Worm (Caenorhabditis elegans) whole organism, L1 larva: ENCODE results near the gene R03G8.6.
A peak's percentile ranks its signal among the peaks of the same experiment; 100 is the strongest.

Experiments used
- C04F5.9 ChIP-seq: sonication (generic microtip); optimal IDR thresholded peaks from 2 replicates; lab custom pipeline; 2016; ENCODE audit warnings: missing genetic modification characterization, missing compliant biosample characterization
- C16A3.4 ChIP-seq: fragments of 150-350 bp; optimal IDR thresholded peaks from 2 replicates; lab custom pipeline; 2014; ENCODE audit warnings: missing biosample characterization, missing genetic modification characterization
- F16B12.6 ChIP-seq: fragments of 150-350 bp; optimal IDR thresholded peaks from 2 replicates; lab custom pipeline; 2014; ENCODE audit warnings: missing biosample characterization, missing genetic modification characterization
- Y116A8C.19 ChIP-seq: sonication (generic microtip); optimal IDR thresholded peaks from 2 replicates; lab custom pipeline; 2016; ENCODE audit warnings: missing compliant biosample characterization, missing genetic modification characterization, borderline replicate concordance
- alr-1 ChIP-seq: fragments of 200-800 bp; sonication (Bioruptor generic); optimal IDR thresholded peaks from 2 replicates; lab custom pipeline; 2018; ENCODE audit warnings: borderline replicate concordance, mild to moderate bottlenecking, missing genetic modification characterization, missing compliant biosample characterization
- aly-2 ChIP-seq: fragments of 150-350 bp; optimal IDR thresholded peaks from 2 replicates; lab custom pipeline; 2014; ENCODE audit warnings: missing biosample characterization, missing genetic modification characterization
- ceh-63 ChIP-seq: fragments of 200-800 bp; sonication (Bioruptor generic); optimal IDR thresholded peaks from 2 replicates; lab custom pipeline; 2018; ENCODE audit warnings: mild to moderate bottlenecking, missing genetic modification characterization, missing compliant biosample characterization
- ceh-8 ChIP-seq: fragments of 200-800 bp; sonication (Bioruptor generic); optimal IDR thresholded peaks from 2 replicates; lab custom pipeline; 2018; ENCODE audit warnings: mild to moderate bottlenecking, missing genetic modification characterization, moderate library complexity, missing compliant biosample characterization
- ces-1 ChIP-seq: fragments of 150-350 bp; optimal IDR thresholded peaks from 2 replicates; lab custom pipeline; 2014; ENCODE audit warnings: missing biosample characterization, missing genetic modification reagents, missing genetic modification characterization
- dpl-1 ChIP-seq, 3 experiments: fragments of 150-350 bp in 2 of 3; sonication (generic microtip) in 1 of 3; optimal IDR thresholded peaks; 2 replicates each; lab custom pipeline; 2014 to 2017; ENCODE audit warnings: missing biosample characterization in 3 of 3, missing genetic modification characterization in 3 of 3, missing genetic modification reagents in 3 of 3
- dsc-1 ChIP-seq: sonication (generic microtip); optimal IDR thresholded peaks from 2 replicates; lab custom pipeline; 2016; ENCODE audit warnings: mild to moderate bottlenecking, missing genetic modification characterization, missing compliant biosample characterization
- efl-1 ChIP-seq, 4 experiments: fragments of 150-350 bp; optimal IDR thresholded peaks in 3 of 4; peaks in 1 of 4; 1 replicate in 1 of 4; 2 replicates in 3 of 4; lab custom pipeline; 2014; ENCODE audit warnings: missing biosample characterization in 2 of 4, missing genetic modification characterization in 2 of 4, missing genetic modification reagents in 2 of 4
- egl-13 ChIP-seq: sonication (generic microtip); optimal IDR thresholded peaks from 2 replicates; lab custom pipeline; 2016; ENCODE audit warnings: missing genotype, missing genetic modification reagents, missing genetic modification characterization, missing compliant biosample characterization
- elt-3 ChIP-seq, 6 experiments: fragments of 150-350 bp in 1 of 6; sonication (generic microtip); optimal IDR thresholded peaks; 2 replicates each; lab custom pipeline; 2017 to 2018; ENCODE audit warnings: missing biosample characterization in 6 of 6, missing genetic modification characterization in 6 of 6, inconsistent platforms in 1 of 6
- ets-5 ChIP-seq: fragments of 200-800 bp; sonication (Bioruptor generic); IDR thresholded peaks from 2 replicates; pipeline ENCODE4 v1.3.6; 2022; ENCODE audit warnings: missing genetic modification characterization, missing compliant biosample characterization
- fkh-10 ChIP-seq: sonication (generic microtip); optimal IDR thresholded peaks from 2 replicates; lab custom pipeline; 2017; ENCODE audit warnings: missing biosample characterization, missing genetic modification reagents, missing genetic modification characterization
- fkh-4 ChIP-seq: sonication (generic microtip); optimal IDR thresholded peaks from 2 replicates; lab custom pipeline; 2016; ENCODE audit warnings: missing compliant biosample characterization, missing genetic modification characterization, borderline replicate concordance
- fkh-8 ChIP-seq: sonication (generic microtip); optimal IDR thresholded peaks from 2 replicates; lab custom pipeline; 2016; ENCODE audit warnings: mild to moderate bottlenecking, missing genetic modification characterization, missing compliant biosample characterization
- fos-1 ChIP-seq: fragments of 150-350 bp; optimal IDR thresholded peaks from 2 replicates; lab custom pipeline; 2014; ENCODE audit warnings: missing biosample characterization, missing genetic modification characterization
- grh-1 ChIP-seq: fragments of 200-800 bp; sonication (Bioruptor generic); IDR thresholded peaks from 2 replicates; pipeline ENCODE4 v1.3.6; 2022; ENCODE audit warnings: missing genetic modification reagents, missing genetic modification characterization, missing compliant biosample characterization
- hlh-17 ChIP-seq: fragments of 200-800 bp; sonication (Bioruptor generic); optimal IDR thresholded peaks from 2 replicates; lab custom pipeline; 2018; ENCODE audit warnings: missing genetic modification characterization, mild to moderate bottlenecking, missing compliant biosample characterization, moderate library complexity, borderline replicate concordance
- isw-1 ChIP-seq: fragments of 200-800 bp; sonication (Bioruptor generic); IDR thresholded peaks from 2 replicates; pipeline ENCODE4 v1.3.6; 2022; ENCODE audit warnings: missing genetic modification characterization, missing compliant biosample characterization
- jun-1 ChIP-seq: fragments of 150-350 bp; optimal IDR thresholded peaks from 2 replicates; lab custom pipeline; 2014; ENCODE audit warnings: missing biosample characterization, missing genetic modification reagents, missing genetic modification characterization
- lin-14 ChIP-seq: fragments of 200-800 bp; sonication (Bioruptor generic); optimal IDR thresholded peaks from 2 replicates; lab custom pipeline; 2018; ENCODE audit warnings: mild to moderate bottlenecking, missing genetic modification characterization, moderate library complexity, missing compliant biosample characterization
- lin-35 ChIP-seq, 2 experiments: fragments of 150-350 bp; optimal IDR thresholded peaks; 2 replicates each; lab custom pipeline; 2014; ENCODE audit warnings: missing biosample characterization in 2 of 2, missing genetic modification characterization in 2 of 2, missing genetic modification reagents in 2 of 2
- lir-3 ChIP-seq: sonication (generic microtip); optimal IDR thresholded peaks from 2 replicates; lab custom pipeline; 2016; ENCODE audit warnings: mild to moderate bottlenecking, missing genetic modification characterization, moderate library complexity, missing compliant biosample characterization; ENCODE audit not compliant: poor library complexity
- lsy-2 ChIP-seq, 2 experiments: fragments of 150-350 bp; optimal IDR thresholded peaks; 2 replicates each; lab custom pipeline; 2014; ENCODE audit warnings: missing biosample characterization in 2 of 2, missing genetic modification characterization in 2 of 2
- nhr-11 ChIP-seq: fragments of 150-350 bp; optimal IDR thresholded peaks from 2 replicates; lab custom pipeline; 2014; ENCODE audit warnings: missing biosample characterization, missing genetic modification characterization
- nhr-12 ChIP-seq: sonication (generic microtip); optimal IDR thresholded peaks from 2 replicates; lab custom pipeline; 2017; ENCODE audit warnings: missing biosample characterization, missing genetic modification characterization
- nhr-20 ChIP-seq: sonication (generic microtip); optimal IDR thresholded peaks from 2 replicates; lab custom pipeline; 2016; ENCODE audit warnings: mild to moderate bottlenecking, missing genetic modification characterization, missing compliant biosample characterization
- nhr-28 ChIP-seq: fragments of 150-350 bp; optimal IDR thresholded peaks from 2 replicates; lab custom pipeline; 2014; ENCODE audit warnings: missing biosample characterization, missing genetic modification characterization
- nhr-77 ChIP-seq: fragments of 150-350 bp; optimal IDR thresholded peaks from 2 replicates; lab custom pipeline; 2014; ENCODE audit warnings: missing biosample characterization, missing genetic modification characterization
- nhr-84 ChIP-seq: sonication (generic microtip); optimal IDR thresholded peaks from 2 replicates; lab custom pipeline; 2017; ENCODE audit warnings: missing biosample characterization, missing genetic modification characterization
- nhr-90 ChIP-seq: sonication (generic microtip); optimal IDR thresholded peaks from 2 replicates; lab custom pipeline; 2016; ENCODE audit warnings: mild to moderate bottlenecking, missing genetic modification characterization, missing compliant biosample characterization; ENCODE audit not compliant: poor library complexity
- pax-3 ChIP-seq: fragments of 200-800 bp; sonication (Bioruptor generic); optimal IDR thresholded peaks from 2 replicates; lab custom pipeline; 2018; ENCODE audit warnings: mild to moderate bottlenecking, missing genetic modification characterization, moderate library complexity, missing compliant biosample characterization
- rnt-1 ChIP-seq: sonication (generic microtip); optimal IDR thresholded peaks from 2 replicates; lab custom pipeline; 2016; ENCODE audit warnings: mild to moderate bottlenecking, missing genetic modification characterization, moderate library complexity, missing compliant biosample characterization
- snpc-4 ChIP-seq: fragments of 150-350 bp; optimal IDR thresholded peaks from 2 replicates; lab custom pipeline; 2014; ENCODE audit warnings: missing biosample characterization, missing genetic modification characterization
- sox-4 ChIP-seq: sonication (generic microtip); optimal IDR thresholded peaks from 2 replicates; lab custom pipeline; 2016; ENCODE audit warnings: missing genetic modification characterization, missing compliant biosample characterization
- sptf-1 ChIP-seq: fragments of 150-350 bp; optimal IDR thresholded peaks from 2 replicates; lab custom pipeline; 2014; ENCODE audit warnings: missing biosample characterization, missing genetic modification characterization
- sup-37 ChIP-seq: fragments of 200-800 bp; sonication (Bioruptor generic); optimal IDR thresholded peaks from 2 replicates; lab custom pipeline; 2018; ENCODE audit warnings: mild to moderate bottlenecking, missing genetic modification characterization, missing compliant biosample characterization
- swsn-7 ChIP-seq: sonication (generic microtip); optimal IDR thresholded peaks from 2 replicates; lab custom pipeline; 2016; ENCODE audit warnings: missing genetic modification characterization, missing compliant biosample characterization
- tbx-2 ChIP-seq: sonication (generic microtip); optimal IDR thresholded peaks from 2 replicates; lab custom pipeline; 2016; ENCODE audit warnings: missing genetic modification characterization, missing compliant biosample characterization
- tlp-1 ChIP-seq: fragments of 150-350 bp; optimal IDR thresholded peaks from 2 replicates; lab custom pipeline; 2014; ENCODE audit warnings: missing biosample characterization, missing genetic modification characterization
- unc-130 ChIP-seq: fragments of 150-350 bp; optimal IDR thresholded peaks from 2 replicates; lab custom pipeline; 2017; ENCODE audit warnings: missing biosample characterization, missing genetic modification characterization, inconsistent platforms
- unc-62 ChIP-seq: fragments of 150-350 bp; optimal IDR thresholded peaks from 2 replicates; lab custom pipeline; 2014; ENCODE audit warnings: missing biosample characterization, missing genetic modification reagents, missing genetic modification characterization
- unc-98 ChIP-seq: fragments of 200-800 bp; sonication (Bioruptor generic); IDR thresholded peaks from 2 replicates; pipeline ENCODE4 v1.3.6; 2022; ENCODE audit warnings: missing genetic modification characterization, missing compliant biosample characterization
- vab-15 ChIP-seq: sonication (generic microtip); optimal IDR thresholded peaks from 2 replicates; lab custom pipeline; 2017; ENCODE audit warnings: missing genotype, mild to moderate bottlenecking, missing genetic modification characterization, missing compliant biosample characterization
- xbp-1 ChIP-seq: sonication (generic microtip); optimal IDR thresholded peaks from 2 replicates; lab custom pipeline; 2016; ENCODE audit warnings: missing genetic modification characterization, missing compliant biosample characterization
- zag-1 ChIP-seq: fragments of 150-350 bp; optimal IDR thresholded peaks from 2 replicates; lab custom pipeline; 2014; ENCODE audit warnings: missing biosample characterization, missing genetic modification characterization
- ztf-4 ChIP-seq: fragments of 150-350 bp; optimal IDR thresholded peaks from 2 replicates; lab custom pipeline; 2014; ENCODE audit warnings: missing biosample characterization, missing genetic modification characterization

The R03G8.6 gene

DNA sequence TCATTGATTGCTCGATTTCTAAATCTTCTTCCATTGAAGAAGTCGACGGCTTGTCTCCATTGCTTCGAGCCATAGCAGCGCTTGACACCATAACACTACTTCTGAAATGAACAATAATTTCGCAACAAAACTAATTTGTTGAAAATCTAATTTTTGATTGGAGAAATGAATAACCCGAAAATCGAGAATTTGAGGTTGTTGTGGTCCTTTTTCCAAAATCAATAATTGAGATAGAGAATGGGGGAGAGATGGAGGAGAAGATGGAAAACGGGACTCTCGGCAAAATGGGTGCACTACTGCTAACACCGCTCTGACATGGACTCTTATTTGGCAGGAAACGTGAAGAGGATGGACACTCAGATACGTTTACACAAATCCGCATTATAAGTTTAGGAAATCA is 21.9 kb upstream of the R03G8.6 start, which contains the start of gene snx-17:
snx-17 (minus strand) TSS at position 101 of the 400 bp plus-strand sequence.
- TF ChIP-seq fkh-8 (no peak), nhr-28 (tag; lab: Kevin White, UChicago) (no peak), nhr-90 (tag; lab: Kevin White, UChicago) (no peak)

DNA sequence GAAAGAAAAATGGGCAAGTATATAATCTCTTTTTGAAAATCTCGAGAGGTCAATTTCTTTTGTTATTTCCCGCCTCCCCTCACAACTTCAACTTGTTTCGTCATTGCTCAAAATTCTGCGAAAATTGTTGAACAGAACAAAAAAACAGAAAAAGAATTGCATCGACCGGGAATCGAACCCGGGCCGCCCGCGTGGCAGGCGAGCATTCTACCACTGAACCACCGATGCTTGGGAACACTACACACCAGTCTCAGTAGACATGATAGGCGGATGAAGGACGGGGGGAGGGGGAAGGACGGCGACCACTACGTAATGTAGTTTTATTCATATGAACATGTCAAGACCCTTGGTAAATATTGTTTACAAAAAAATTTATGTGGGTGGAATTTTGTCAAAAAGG is 20.8 kb upstream of the R03G8.6 start:
- TF ChIP-seq elt-3 (tag; optimal IDR thresholded peaks at IDR 0.05; lab: Kevin White, UChicago): peak in 1 of 6 experiments; percentile 61
- TF ChIP-seq dsc-1 (tag; lab: Kevin White, UChicago): peak; percentile 76
- TF ChIP-seq efl-1 (optimal IDR thresholded peaks at IDR 0.05; lab: Kevin White, UChicago): peak in 1 of 2 experiments; percentile 1
- TF ChIP-seq efl-1 (GFP tag; optimal IDR thresholded peaks at IDR 0.05 in 1 of 2; lab: Kevin White, UChicago): peak in 1 of 2 experiments; percentile 93
- peak; percentile 14 for TF ChIP-seq snpc-4 (tag; lab: Kevin White, UChicago)
- no peak for TF ChIP-seq nhr-84
- TF ChIP-seq ets-5: no peak
- TF ChIP-seq ztf-4 (tag; lab: Kevin White, UChicago): no peak
- peak; percentile 64 for TF ChIP-seq tbx-2 (tag; lab: Kevin White, UChicago)
- TF ChIP-seq nhr-12: no peak
- TF ChIP-seq unc-130 (tag; lab: Kevin White, UChicago): peak; percentile 61
- no peak for TF ChIP-seq ces-1 (GFP tag; lab: Kevin White, UChicago)
- TF ChIP-seq lin-35 (GFP tag; optimal IDR thresholded peaks at IDR 0.05; lab: Kevin White, UChicago): peak; percentile 32 to 71
- peak; percentile 72 for TF ChIP-seq grh-1
- no peak for TF ChIP-seq sptf-1 (tag; lab: Kevin White, UChicago)
- peak; percentile 52 for TF ChIP-seq egl-13 (tag; lab: Kevin White, UChicago)
- no peak for TF ChIP-seq fos-1 (tag; lab: Kevin White, UChicago)
- peak; percentile 2 for TF ChIP-seq nhr-77 (tag; lab: Kevin White, UChicago)
- TF ChIP-seq ceh-63: no peak
- TF ChIP-seq pax-3 (tag; lab: Kevin White, UChicago): peak; percentile 64
- TF ChIP-seq Y116A8C.19 (tag; lab: Kevin White, UChicago): no peak
- TF ChIP-seq fkh-10 (GFP tag; lab: Kevin White, UChicago): peak; percentile 68
- peak in 1 of 3 experiments; percentile 28 for TF ChIP-seq dpl-1 (GFP tag; optimal IDR thresholded peaks at IDR 0.05; lab: Kevin White, UChicago)
- no peak for TF ChIP-seq unc-62 (GFP tag; lab: Kevin White, UChicago)
- TF ChIP-seq nhr-28 (tag; lab: Kevin White, UChicago): no peak
- TF ChIP-seq tlp-1 (tag; lab: Kevin White, UChicago): no peak
- peak; percentile 82 for TF ChIP-seq lin-14
- peak; percentile 34 for TF ChIP-seq ceh-8 (GFP tag; lab: Kevin White, UChicago)
- TF ChIP-seq fkh-4 (tag; lab: Kevin White, UChicago): no peak
- peak; percentile 25 to 52 for TF ChIP-seq lsy-2 (tag; optimal IDR thresholded peaks at IDR 0.05; lab: Kevin White, UChicago)
- TF ChIP-seq lir-3 (tag; lab: Kevin White, UChicago): peak; percentile 30
- peak; percentile 83 for TF ChIP-seq nhr-20 (tag; lab: Kevin White, UChicago)
- TF ChIP-seq aly-2 (tag; lab: Kevin White, UChicago): no peak
- TF ChIP-seq isw-1 (GFP tag; lab: Robert Waterston, UW): peak; percentile 17; the same call in 1 of the 2 replicates
- TF ChIP-seq sup-37 (GFP tag; lab: Kevin White, UChicago): peak; percentile 25
- peak; percentile 10 for TF ChIP-seq vab-15
- TF ChIP-seq rnt-1 (tag; lab: Kevin White, UChicago): peak; percentile 77
- TF ChIP-seq zag-1 (tag; lab: Kevin White, UChicago): no peak
- peak; percentile 82 for TF ChIP-seq swsn-7 (tag; lab: Kevin White, UChicago)
- TF ChIP-seq jun-1 (tag; lab: Kevin White, UChicago): peak; percentile 64
- no peak for TF ChIP-seq C04F5.9
- peak; percentile 58 for TF ChIP-seq C16A3.4 (tag; lab: Kevin White, UChicago)
- peak; percentile 36 for TF ChIP-seq sox-4 (tag; lab: Kevin White, UChicago)
- peak; percentile 72 for TF ChIP-seq xbp-1
- no peak for TF ChIP-seq alr-1
- TF ChIP-seq hlh-17 (GFP tag; lab: Kevin White, UChicago): no peak
- no peak for TF ChIP-seq F16B12.6 (tag; lab: Kevin White, UChicago)
- no peak for TF ChIP-seq nhr-11
- TF ChIP-seq unc-98 (GFP tag; lab: Robert Waterston, UW): no peak
